Fruit fly (Drosophila melanogaster) whole organism, embryonic: ENCODE results near the gene CG31102.

Source experiments
- Atf3 ChIP-seq: fragments of 200-800 bp; sonication (Bioruptor generic); optimal IDR thresholded peaks from 3 replicates; lab custom pipeline; 2016; ENCODE audit warnings: missing biosample characterization, missing genetic modification characterization
- BtbVII ChIP-seq: fragments of 200-800 bp; sonication (Bioruptor generic); optimal IDR thresholded peaks from 3 replicates; lab custom pipeline; 2017; ENCODE audit warnings: missing biosample characterization, mild to moderate bottlenecking, missing genetic modification characterization
- C15 ChIP-seq: fragments of 200-800 bp; sonication (Bioruptor generic); IDR thresholded peaks from 3 replicates; pipeline ENCODE4 v1.3.6; 2022; ENCODE audit warnings: missing biosample characterization, missing genetic modification characterization
- CG10654 ChIP-seq: fragments of 200-800 bp; sonication (Bioruptor generic); optimal IDR thresholded peaks from 2 replicates; lab custom pipeline; 2016; ENCODE audit warnings: missing biosample characterization, missing genetic modification characterization
- CG13296 ChIP-seq: fragments of 200-800 bp; sonication (Bioruptor generic); optimal IDR thresholded peaks from 3 replicates; lab custom pipeline; 2018; ENCODE audit warnings: missing biosample characterization, mild to moderate bottlenecking, missing genetic modification characterization
- CG13894 ChIP-seq: fragments of 200-800 bp; sonication (Bioruptor generic); optimal IDR thresholded peaks from 3 replicates; lab custom pipeline; 2018; ENCODE audit warnings: missing biosample characterization, mild to moderate bottlenecking, missing genetic modification characterization, moderate library complexity
- CG14050 ChIP-seq: fragments of 200-800 bp; sonication (Bioruptor generic); IDR thresholded peaks from 3 replicates; pipeline ENCODE4 v1.3.6; 2022; ENCODE audit warnings: missing biosample characterization, missing genetic modification characterization
- CG15479 ChIP-seq: fragments of 200-800 bp; sonication (Bioruptor generic); optimal IDR thresholded peaks from 3 replicates; lab custom pipeline; 2019; ENCODE audit warnings: missing biosample characterization, mild to moderate bottlenecking, missing genetic modification characterization, moderate library complexity
- CG15601 ChIP-seq: fragments of 200-800 bp; sonication (Bioruptor generic); optimal IDR thresholded peaks from 3 replicates; lab custom pipeline; 2019; ENCODE audit warnings: missing biosample characterization, mild to moderate bottlenecking, missing genetic modification characterization, moderate library complexity
- CG18011 ChIP-seq: fragments of 200-800 bp; sonication (Bioruptor generic); optimal IDR thresholded peaks from 2 replicates; lab custom pipeline; 2017; ENCODE audit warnings: missing biosample characterization, missing genetic modification characterization, mild to moderate bottlenecking, moderate library complexity, missing genotype
- CG18262 ChIP-seq: fragments of 200-800 bp; optimal IDR thresholded peaks from 3 replicates; lab custom pipeline; 2019; ENCODE audit warnings: missing biosample characterization, mild to moderate bottlenecking, missing genetic modification characterization, moderate library complexity
- CG18764 ChIP-seq: fragments of 200-800 bp; sonication (Bioruptor generic); optimal IDR thresholded peaks from 3 replicates; lab custom pipeline; 2016; ENCODE audit warnings: missing biosample characterization, missing genetic modification characterization
- CG2678 ChIP-seq: fragments of 200-800 bp; sonication (Bioruptor generic); optimal IDR thresholded peaks from 3 replicates; lab custom pipeline; 2019; ENCODE audit warnings: missing biosample characterization, mild to moderate bottlenecking, missing genetic modification characterization, moderate library complexity
- CG2889 ChIP-seq: fragments of 200-800 bp; sonication (Bioruptor generic); IDR thresholded peaks from 3 replicates; pipeline ENCODE4 v1.3.6; 2022; ENCODE audit warnings: missing biosample characterization, missing genetic modification characterization
- CG3065 ChIP-seq: fragments of 200-800 bp; sonication (Bioruptor generic); optimal IDR thresholded peaks from 2 replicates; lab custom pipeline; 2016; ENCODE audit warnings: missing biosample characterization, missing genetic modification characterization
- CG3163 ChIP-seq: fragments of 200-800 bp; sonication (Bioruptor generic); optimal IDR thresholded peaks from 3 replicates; lab custom pipeline; 2016; ENCODE audit warnings: missing biosample characterization, missing genetic modification characterization
- CG3995 ChIP-seq: fragments of 200-800 bp; sonication (Bioruptor generic); optimal IDR thresholded peaks from 3 replicates; lab custom pipeline; 2016; ENCODE audit warnings: missing biosample characterization, missing genetic modification characterization
- CG7839 ChIP-seq: fragments of 200-800 bp; sonication (Bioruptor generic); optimal IDR thresholded peaks from 3 replicates; lab custom pipeline; 2018; ENCODE audit warnings: missing biosample characterization, mild to moderate bottlenecking, missing genetic modification characterization, moderate library complexity
- CG7963 ChIP-seq: fragments of 200-800 bp; sonication (Bioruptor generic); IDR thresholded peaks from 3 replicates; pipeline ENCODE4 v1.3.6; 2022; ENCODE audit warnings: missing biosample characterization, missing genetic modification characterization; ENCODE audit not compliant: partially characterized antibody
- CG8290 ChIP-seq, 3 experiments: fragments of 200-800 bp; sonication (Bioruptor generic); optimal IDR thresholded peaks; 2 replicates each; lab custom pipeline; 2016 to 2019; ENCODE audit warnings: missing biosample characterization in 3 of 3, missing genetic modification characterization in 3 of 3, mild to moderate bottlenecking in 2 of 3, moderate library complexity in 1 of 3
- Doc2 ChIP-seq: fragments of 200-800 bp; sonication (Bioruptor generic); IDR thresholded peaks from 2 replicates; pipeline ENCODE4 v1.3.6; 2022; ENCODE audit warnings: missing biosample characterization, missing genetic modification characterization
- ERR ChIP-seq: fragments of 200-800 bp; sonication (Bioruptor generic); optimal IDR thresholded peaks from 2 replicates; lab custom pipeline; 2016; ENCODE audit warnings: missing biosample characterization, missing genetic modification characterization
- Eip74EF ChIP-seq, 2 experiments: fragments of 200-800 bp in 1 of 2; fragments of >200 bp in 1 of 2; sonication (Bioruptor generic) in 1 of 2; optimal IDR thresholded peaks; 2 replicates each; lab custom pipeline; 2017 to 2019; ENCODE audit warnings: missing biosample characterization in 2 of 2, missing genetic modification characterization in 2 of 2, mild to moderate bottlenecking in 1 of 2, moderate library complexity in 1 of 2
- Ets97D ChIP-seq: fragments of 200-800 bp; sonication (Bioruptor generic); optimal IDR thresholded peaks from 3 replicates; lab custom pipeline; 2016; ENCODE audit warnings: missing biosample characterization, missing genetic modification characterization
- Med ChIP-seq: fragments of 200-800 bp; sonication (Bioruptor generic); peaks from one replicate; lab custom pipeline; 2016; ENCODE audit warnings: missing biosample characterization, missing genetic modification characterization, mild to moderate bottlenecking, inconsistent platforms, moderate library complexity
- Mes4 ChIP-seq: fragments of 200-800 bp; sonication (Bioruptor generic); optimal IDR thresholded peaks from 2 replicates; lab custom pipeline; 2016; ENCODE audit warnings: missing biosample characterization, missing genetic modification characterization
- NC2β ChIP-seq: fragments of 200-800 bp; sonication (Bioruptor generic); optimal IDR thresholded peaks from 2 replicates; lab custom pipeline; 2016; ENCODE audit warnings: missing biosample characterization, missing genetic modification characterization
- PHDP ChIP-seq: fragments of 200-800 bp; sonication (Bioruptor generic); optimal IDR thresholded peaks from 3 replicates; lab custom pipeline; 2018; ENCODE audit warnings: missing biosample characterization, mild to moderate bottlenecking, missing genetic modification characterization, moderate library complexity
- Pdp1 ChIP-seq, 2 experiments: fragments of 200-800 bp; sonication (Bioruptor generic); optimal IDR thresholded peaks; 3 replicates each; lab custom pipeline; 2016; ENCODE audit warnings: missing biosample characterization in 2 of 2, missing genetic modification characterization in 2 of 2, mild to moderate bottlenecking in 1 of 2, moderate library complexity in 1 of 2
- Ravus ChIP-seq: fragments of 200-800 bp; sonication (Bioruptor generic); IDR thresholded peaks from 2 replicates; pipeline ENCODE4 v1.3.6; 2022; ENCODE audit warnings: missing biosample characterization, missing genetic modification characterization
- Trl ChIP-seq, 3 experiments: fragments of >200 bp in 2 of 3; fragments of 200-800 bp in 1 of 3; sonication (Bioruptor generic) in 1 of 3; optimal IDR thresholded peaks; 2 replicates in 1 of 3; 3 replicates in 2 of 3; lab custom pipeline; 2016 to 2017; ENCODE audit warnings: missing biosample characterization in 1 of 3, missing genetic modification characterization in 1 of 3
- Usf ChIP-seq: fragments of 200-800 bp; sonication (Bioruptor generic); optimal IDR thresholded peaks from 2 replicates; lab custom pipeline; 2017; ENCODE audit warnings: missing genotype, missing biosample characterization, missing genetic modification characterization
- chinmo ChIP-seq: fragments of 200-800 bp; sonication (Bioruptor generic); IDR thresholded peaks from 4 replicates; pipeline ENCODE4 v1.3.6; 2022; ENCODE audit warnings: missing biosample characterization, missing genetic modification characterization; ENCODE audit not compliant: partially characterized antibody
- ftz-f1 ChIP-seq: fragments of 200-800 bp; sonication (Bioruptor generic); optimal IDR thresholded peaks from 2 replicates; lab custom pipeline; 2016; ENCODE audit warnings: missing biosample characterization, missing genetic modification characterization
- gfzf ChIP-seq: fragments of 200-800 bp; sonication (Bioruptor generic); optimal IDR thresholded peaks from 2 replicates; lab custom pipeline; 2016; ENCODE audit warnings: missing biosample characterization, mild to moderate bottlenecking, missing genetic modification characterization, moderate library complexity
- gro ChIP-seq: fragments of 200-800 bp; sonication (Bioruptor generic); optimal IDR thresholded peaks from 2 replicates; lab custom pipeline; 2016; ENCODE audit warnings: missing biosample characterization, missing genetic modification characterization
- h ChIP-seq: fragments of >200 bp; optimal IDR thresholded peaks from 2 replicates; lab custom pipeline; 2017
- lbe ChIP-seq: fragments of 200-800 bp; sonication (Bioruptor generic); optimal IDR thresholded peaks from 2 replicates; lab custom pipeline; 2016; ENCODE audit warnings: missing biosample characterization, mild to moderate bottlenecking, missing genetic modification characterization
- mirr ChIP-seq: fragments of 200-800 bp; sonication (Bioruptor generic); optimal IDR thresholded peaks from 3 replicates; lab custom pipeline; 2018; ENCODE audit warnings: missing biosample characterization, mild to moderate bottlenecking, missing genetic modification characterization
- org-1 ChIP-seq: fragments of 200-800 bp; sonication (Bioruptor generic); optimal IDR thresholded peaks from 2 replicates; lab custom pipeline; 2017; ENCODE audit warnings: missing biosample characterization, missing genetic modification characterization
- ranshi ChIP-seq: fragments of 200-800 bp; sonication (Bioruptor generic); IDR thresholded peaks from 2 replicates; pipeline ENCODE4 v1.3.6; 2022; ENCODE audit warnings: missing biosample characterization, missing genetic modification characterization
- sens ChIP-seq: fragments of 200-800 bp; sonication (Bioruptor generic); peaks from one replicate; lab custom pipeline; 2016; ENCODE audit warnings: missing biosample characterization, missing genetic modification characterization
- seq ChIP-seq: fragments of 200-800 bp; sonication (Bioruptor generic); IDR thresholded peaks from 2 replicates; pipeline ENCODE4 v1.3.6; 2022; ENCODE audit warnings: missing biosample characterization, missing genetic modification characterization
- sug ChIP-seq: fragments of 200-800 bp; optimal IDR thresholded peaks from 2 replicates; lab custom pipeline; 2019; ENCODE audit warnings: missing biosample characterization, mild to moderate bottlenecking, missing genetic modification characterization, moderate library complexity
- usp ChIP-seq: fragments of >200 bp; optimal IDR thresholded peaks from 2 replicates; lab custom pipeline; 2017; ENCODE audit warnings: missing biosample characterization, missing genetic modification characterization
- wdn ChIP-seq: fragments of 200-800 bp; sonication (Bioruptor generic); IDR thresholded peaks from 2 replicates; pipeline ENCODE4 v1.3.6; 2022; ENCODE audit warnings: missing biosample characterization, missing genetic modification characterization
- zfh1 ChIP-seq: fragments of 200-800 bp; sonication (Bioruptor generic); IDR thresholded peaks from 3 replicates; pipeline ENCODE4 v1.3.6; 2022; ENCODE audit warnings: missing biosample characterization, missing genetic modification characterization

Gene CG31102

DNA sequence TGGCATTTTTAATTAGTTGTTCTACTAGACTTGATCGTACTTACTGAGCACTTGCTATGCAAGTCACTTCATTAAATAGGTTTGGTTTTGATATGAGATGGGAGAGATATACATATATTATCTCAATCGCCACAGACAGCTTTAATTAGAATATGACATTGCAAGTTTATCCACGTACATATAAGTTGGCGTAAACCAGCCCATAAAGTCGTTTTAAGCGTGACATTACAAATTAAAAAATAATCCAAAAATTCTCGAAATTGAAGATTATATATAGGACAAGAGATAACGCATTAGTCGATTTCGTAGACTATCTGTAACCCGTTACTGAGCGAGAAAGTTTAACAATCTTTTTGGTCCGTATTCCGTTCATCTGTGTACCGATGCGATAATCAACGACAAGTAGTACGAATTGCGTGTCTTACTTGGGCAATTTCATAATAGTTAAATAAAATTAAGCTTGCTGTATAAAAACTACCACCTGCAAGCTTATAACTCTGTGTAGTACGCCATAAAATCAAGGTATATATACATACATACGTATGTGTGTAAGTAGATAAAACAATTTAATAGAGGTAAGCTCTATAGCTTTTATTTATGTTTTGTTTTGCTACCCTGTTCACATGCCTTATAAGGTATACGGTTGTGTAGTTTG is 24.8 kb upstream of the CG31102 start, which contains the start of gene CG10560 (continued):
- TF ChIP-seq Mes4 (GFP tag; lab: Kevin White, UChicago), result no peak
- TF ChIP-seq wdn (GFP tag; lab: Robert Waterston, UW), result no peak
- TF ChIP-seq C15 (GFP tag; lab: Robert Waterston, UW), result no peak
- no peak for TF ChIP-seq CG3163 (GFP tag; lab: Kevin White, UChicago)
- peak in 1 of 2 experiments; percentile 54 for TF ChIP-seq Pdp1 (GFP tag; optimal IDR thresholded peaks at IDR 0.05; lab: Kevin White, UChicago)
- peak; percentile 69 for TF ChIP-seq sug (tag; lab: Kevin White, UChicago)
- no peak for TF ChIP-seq Doc2 (GFP tag; lab: Robert Waterston, UW)
- peak; percentile 67 for TF ChIP-seq CG13894 (tag; lab: Kevin White, UChicago)
- no peak for TF ChIP-seq gfzf (GFP tag; lab: Kevin White, UChicago)
- peak; percentile 30 for TF ChIP-seq mirr (GFP tag; lab: Kevin White, UChicago)
- TF ChIP-seq ftz-f1 (GFP tag; lab: Kevin White, UChicago), result no peak
- no peak for TF ChIP-seq seq (GFP tag; lab: Robert Waterston, UW)
- TF ChIP-seq CG13296 (GFP tag; lab: Kevin White, UChicago), result peak; percentile 46

DNA sequence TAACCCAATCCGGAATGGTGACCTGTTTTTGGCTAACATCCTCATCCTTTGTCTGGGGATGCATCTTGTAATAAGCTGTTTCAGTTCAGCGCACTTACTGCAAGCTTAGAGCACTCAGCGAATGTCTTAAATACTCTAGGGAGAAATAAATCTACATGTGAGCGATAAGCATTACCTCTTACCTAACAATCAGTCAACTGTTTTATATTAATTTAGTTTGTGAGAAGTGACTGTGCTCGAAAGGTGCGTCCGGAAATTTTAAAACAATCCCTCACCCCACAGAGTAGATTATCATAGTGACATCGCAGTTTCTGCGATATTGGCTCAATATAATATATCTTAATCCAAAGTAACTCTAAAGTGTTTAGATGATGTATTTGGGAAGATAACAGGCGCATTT is 22.6 kb upstream of the CG31102 start, which contains the start of gene CG10553:
Gene CG10553, minus strand, starts transcription at position 101 of the 400 bp plus-strand sequence.
- no peak for TF ChIP-seq CG2678
- TF ChIP-seq CG15479 (GFP tag; lab: Kevin White, UChicago), result no peak
- TF ChIP-seq CG18262, result no peak
- TF ChIP-seq ERR (GFP tag; lab: Kevin White, UChicago), result no peak
- no peak for TF ChIP-seq CG14050 (GFP tag; lab: Robert Waterston, UW)
- TF ChIP-seq CG3065, result no peak
- no peak for TF ChIP-seq h

DNA sequence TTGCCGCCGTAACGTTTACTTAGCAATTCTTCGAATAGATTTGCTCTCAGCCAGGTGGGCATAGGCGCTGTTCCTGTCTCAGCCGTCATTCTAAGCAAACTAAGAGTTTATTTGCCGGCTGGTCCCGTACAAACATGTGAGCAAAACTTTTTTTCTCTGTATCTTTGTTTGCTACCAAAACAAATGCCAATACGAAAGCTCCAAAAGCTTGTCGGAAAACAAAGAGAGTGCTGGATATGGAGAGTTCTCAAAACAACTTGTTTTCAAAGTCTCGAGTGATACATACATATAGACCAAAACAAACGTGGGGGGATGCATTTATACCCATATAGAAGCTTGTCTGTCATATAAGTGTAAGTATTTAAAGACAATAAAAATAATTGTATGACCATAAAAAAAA is 20.6 kb upstream of the CG31102 start, which contains the start of gene CG10559:
Gene CG10559, minus strand, starts transcription at position 101 of the 400 bp plus-strand sequence.
- no peak for TF ChIP-seq org-1 (GFP tag; lab: Kevin White, UChicago)
- TF ChIP-seq ranshi (GFP tag; lab: Robert Waterston, UW), result no peak
- TF ChIP-seq chinmo (GFP tag; lab: Robert Waterston, UW), result 0 out of 4 replicates have a peak, but pooled peaks have one; percentile 24
- TF ChIP-seq CG2889, result no peak
- TF ChIP-seq CG18011 (GFP tag; lab: Kevin White, UChicago), result no peak
- no peak for TF ChIP-seq CG18764 (GFP tag; lab: Kevin White, UChicago)
- no peak for TF ChIP-seq Ets97D
- TF ChIP-seq sens (GFP tag; lab: Kevin White, UChicago), result peak; percentile 18
- TF ChIP-seq CG7839 (tag; lab: Kevin White, UChicago), result no peak
- TF ChIP-seq CG3995 (GFP tag; lab: Kevin White, UChicago), result no peak
- TF ChIP-seq zfh1 (GFP tag; lab: Robert Waterston, UW), result no peak
- TF ChIP-seq Eip74EF (GFP tag; optimal IDR thresholded peaks at IDR 0.05; lab: Kevin White, UChicago), result no peak
- TF ChIP-seq usp (GFP tag; lab: Kevin White, UChicago), result no peak
- no peak for TF ChIP-seq NC2β (GFP tag; lab: Kevin White, UChicago)
- no peak for TF ChIP-seq CG7963 (GFP tag; lab: Robert Waterston, UW)
- TF ChIP-seq CG10654 (GFP tag; lab: Kevin White, UChicago), result no peak
- no peak for TF ChIP-seq Atf3 (GFP tag; lab: Kevin White, UChicago)
- no peak for TF ChIP-seq CG8290 (GFP tag; optimal IDR thresholded peaks at IDR 0.05; lab: Kevin White, UChicago)
- peak in 1 of 2 experiments; percentile 13 for TF ChIP-seq CG8290 (tag; optimal IDR thresholded peaks at IDR 0.05; lab: Kevin White, UChicago)
- TF ChIP-seq Ravus (GFP tag; lab: Robert Waterston, UW), result no peak
- TF ChIP-seq Med (GFP tag; lab: Kevin White, UChicago), result peak; percentile 42
- TF ChIP-seq BtbVII, result no peak
- TF ChIP-seq CG15601 (tag; lab: Kevin White, UChicago), result no peak
- no peak for TF ChIP-seq Usf (GFP tag; lab: Kevin White, UChicago)
- no peak for TF ChIP-seq lbe
- TF ChIP-seq PHDP, result peak; percentile 1
- TF ChIP-seq gro (GFP tag; lab: Kevin White, UChicago), result no peak
- peak; percentile 44 for TF ChIP-seq CG3163 (GFP tag; lab: Kevin White, UChicago)
- peak in 1 of 2 experiments; percentile 18 for TF ChIP-seq Trl (optimal IDR thresholded peaks at IDR 0.05; lab: Kevin White, UChicago)
- no peak for TF ChIP-seq Trl (GFP tag; optimal IDR thresholded peaks at IDR 0.05; lab: Kevin White, UChicago)
